Worm (Caenorhabditis elegans): Measurements from ENCODE around the gene ceh-63.
A peak's percentile ranks its signal among the peaks of the same experiment; 100 is the strongest.

Gene ceh-63

DNA sequence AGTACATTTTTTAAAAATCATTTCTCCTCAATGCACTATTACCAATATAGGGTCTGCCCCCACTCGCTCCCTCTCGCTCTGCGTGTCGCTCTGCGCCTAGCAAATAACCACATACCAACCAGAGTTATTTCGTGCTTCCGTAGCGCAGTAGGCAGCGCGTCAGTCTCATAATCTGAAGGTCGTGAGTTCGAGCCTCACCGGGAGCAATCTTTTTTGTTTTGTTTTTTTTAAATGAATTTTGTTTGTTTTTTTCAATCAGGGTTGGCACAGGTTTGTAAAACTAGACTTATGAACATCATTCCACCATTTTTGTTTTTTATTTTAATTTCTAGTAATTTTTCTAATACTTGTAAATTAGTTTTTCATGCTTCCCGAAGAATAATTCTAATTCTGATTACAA, 23.8 kb upstream of the ceh-63 start (continued):
- TF ChIP-seq ceh-44 (GFP tag; IDR thresholded peaks at IDR 0.05) (peak; percentile 82), snpc-4 (tag; optimal IDR thresholded peaks at IDR 0.05) (no peak), dmd-9 (GFP tag; IDR thresholded peaks at IDR 0.05) (peak; percentile 84), daf-19 (GFP tag; conservative IDR thresholded peaks at IDR 0.05) (0 out of 2 replicates have a peak, but pooled peaks have one; percentile 62), nhr-10 (tag; optimal IDR thresholded peaks at IDR 0.05) (no peak), attf-4 (tag; optimal IDR thresholded peaks at IDR 0.05) (no peak), dpl-1 (GFP tag; optimal IDR thresholded peaks at IDR 0.05) (no peak), mep-1 (tag; optimal IDR thresholded peaks at IDR 0.05) (peak; percentile 79), ZK546.5 (tag; optimal IDR thresholded peaks at IDR 0.05) (no peak), dmd-8 (GFP tag; IDR thresholded peaks at IDR 0.05) (peak; percentile 89), gei-8 (GFP tag; optimal IDR thresholded peaks at IDR 0.05) (peak; percentile 59), sdz-12 (GFP tag; optimal IDR thresholded peaks at IDR 0.05) (no peak), duxl-1 (tag; optimal IDR thresholded peaks at IDR 0.05; ENCODE audit: poor library complexity) (peak; percentile 81), lin-1 (GFP tag; IDR thresholded peaks at IDR 0.05) (peak; percentile 87), nhr-48 (tag; optimal IDR thresholded peaks at IDR 0.05) (peak; percentile 63), tag-97 (GFP tag; IDR thresholded peaks at IDR 0.05) (no peak), ZK337.2 (GFP tag; IDR thresholded peaks at IDR 0.05) (peak; percentile 62; the same call in 1 of the 2 replicates), egl-43 (GFP tag; IDR thresholded peaks at IDR 0.05) (peak; percentile 98), F37D6.2 (tag; optimal IDR thresholded peaks at IDR 0.05) (peak; percentile 60), nhr-111 (GFP tag; optimal IDR thresholded peaks at IDR 0.05) (peak; percentile 73), ctbp-1 (GFP tag; IDR thresholded peaks at IDR 0.05) (peak; percentile 93), nhr-11 (tag; optimal IDR thresholded peaks at IDR 0.05) (peak; percentile 19), lin-15B (tag; optimal IDR thresholded peaks at IDR 0.05) (no peak), ama-1 (optimal IDR thresholded peaks at IDR 0.05) (no peak), egl-27 (tag; optimal IDR thresholded peaks at IDR 0.05) (no peak), lin-39 (tag; optimal IDR thresholded peaks at IDR 0.05) (no peak), ceh-32 (tag; optimal IDR thresholded peaks at IDR 0.05; ENCODE audit: poor library complexity) (peak; percentile 58), nhr-237 (tag; optimal IDR thresholded peaks at IDR 0.05) (no peak), T20F7.1 (GFP tag; optimal IDR thresholded peaks at IDR 0.05) (no peak), nhr-77 (tag; optimal IDR thresholded peaks at IDR 0.05) (no peak), skn-1 (tag; optimal IDR thresholded peaks at IDR 0.05) (no peak), madf-5 (GFP tag; IDR thresholded peaks at IDR 0.05) (peak in 1 of 2 experiments; percentile 56; a peak in 1 of 4 replicates), Y105C5A.15 (GFP tag; IDR thresholded peaks at IDR 0.05) (peak; percentile 84), mes-2 (tag; optimal IDR thresholded peaks at IDR 0.05; ENCODE audit: poor library complexity, severe bottlenecking) (peak; percentile 85), mdt-29 (GFP tag; IDR thresholded peaks at IDR 0.05) (peak; percentile 39; the same call in 1 of the 2 replicates), hlh-11 (tag; optimal IDR thresholded peaks at IDR 0.05) (peak; percentile 62), F26F4.8 (GFP tag; conservative IDR thresholded peaks at IDR 0.05) (peak; percentile 94), lim-7 (GFP tag; IDR thresholded peaks at IDR 0.05) (peak; percentile 97), ces-1 (GFP tag; optimal IDR thresholded peaks at IDR 0.05) (peak; percentile 10), F44E2.7 (GFP tag; IDR thresholded peaks at IDR 0.05) (peak; percentile 83; the same call in 1 of the 2 replicates), dmd-6 (GFP tag; IDR thresholded peaks at IDR 0.05) (peak; percentile 78), zip-2 (tag; optimal IDR thresholded peaks at IDR 0.05) (peak; percentile 23), zag-1 (tag; optimal IDR thresholded peaks at IDR 0.05) (no peak), nhr-6 (tag; optimal IDR thresholded peaks at IDR 0.05) (no peak), vab-7 (GFP tag; IDR thresholded peaks at IDR 0.05) (peak; percentile 97), lsy-2 (tag; optimal IDR thresholded peaks at IDR 0.05) (peak in 1 of 2 experiments; percentile 60), unc-130 (GFP tag; optimal IDR thresholded peaks at IDR 0.05) (peak; percentile 71), Y5F2A.4 (GFP tag; optimal IDR thresholded peaks at IDR 0.05) (peak; percentile 67), ceh-28 (tag; optimal IDR thresholded peaks at IDR 0.05) (no peak), unc-62 (GFP tag; optimal IDR thresholded peaks at IDR 0.05 in 1 of 2) (peak in 1 of 2 experiments; percentile 99), unc-62 (tag; optimal IDR thresholded peaks at IDR 0.05) (no peak), saeg-2 (GFP tag; IDR thresholded peaks at IDR 0.05) (peak; percentile 79; the same call in 1 of the 2 replicates)
